Fruit fly (Drosophila melanogaster) ovary, adult (tissue): ENCODE measurements around the gene OtopLc.

Source experiments
- CG17801 ChIP-seq: fragments of 200-800 bp; optimal IDR thresholded peaks from 2 replicates; lab custom pipeline; 2019; ENCODE audit warnings: missing biosample characterization, mild to moderate bottlenecking, missing genetic modification characterization, moderate library complexity; ENCODE audit not compliant: partially characterized antibody

The OtopLc gene

dm6 chrX:5662761-5663160 is at the start of gene OtopLc:
OtopLc (minus strand) TSS chrX:5662861.
- no peak for TF ChIP-seq CG17801

- TF ChIP-seq CG17801: no peak
These were observed 43.2 kb upstream of the OtopLc start for dm6 chrX:5705899-5706312.

dm6 chrX:5705097-5705496 is 42.4 kb upstream of the OtopLc start:
- no peak for TF ChIP-seq CG17801

dm6 chrX:5699824-5700498 is 37.3 kb upstream of the OtopLc start:
- TF ChIP-seq CG17801: no peak

dm6 chrX:5698087-5698727 is 35.5 kb upstream of the OtopLc start, which contains the start of gene AdamTS-B:
AdamTS-B (plus strand) TSS chrX:5698557.
- TF ChIP-seq CG17801: peak; percentile 49

dm6 chrX:5696436-5697022 is 33.9 kb upstream of the OtopLc start:
- TF ChIP-seq CG17801: no peak

- no peak for TF ChIP-seq CG17801
These were observed 33.3 kb upstream of the OtopLc start for dm6 chrX:5695958-5696357.

dm6 chrX:5695035-5695434 is 32.4 kb upstream of the OtopLc start, which contains the start of gene CG3149:
CG3149 (minus strand) TSS chrX:5695205.
- peak; percentile 29 for TF ChIP-seq CG17801

- TF ChIP-seq CG17801: no peak
These were observed 28.2 kb upstream of the OtopLc start for dm6 chrX:5690651-5691379.

dm6 chrX:5690216-5690523 is 27.5 kb upstream of the OtopLc start:
- no peak for TF ChIP-seq CG17801

dm6 chrX:5689417-5690215 is 27.0 kb upstream of the OtopLc start, which contains the start of the genes PGAP1 and cv:
PGAP1 (minus strand) TSS chrX:5689473.
cv (plus strand) TSS chrX:5690002.
- TF ChIP-seq CG17801: peak; percentile 47

- TF ChIP-seq CG17801: no peak
These were observed 20.3 kb upstream of the OtopLc start, which contains the start of gene CG42449 for dm6 chrX:5682940-5683339. CG42449 (plus strand) TSS chrX:5683240.

dm6 chrX:5679933-5680667 is 17.4 kb upstream of the OtopLc start, which contains the start of the genes Tre1 and Gr5a:
Tre1 (minus strand) TSS chrX:5679977.
Gr5a (plus strand) TSS chrX:5680617.
- TF ChIP-seq CG17801: no peak

- peak; percentile 67 for TF ChIP-seq CG17801
These were observed 16.6 kb upstream of the OtopLc start for dm6 chrX:5679079-5679932.

- no peak for TF ChIP-seq CG17801
These were observed 15.5 kb upstream of the OtopLc start for dm6 chrX:5678178-5678470.
